Worm (Caenorhabditis elegans) whole organism, young adult: ENCODE results near the gene nac-2.
A peak's percentile ranks its signal among the peaks of the same experiment; 100 is the strongest.
"Not testable (repeated sequence)": the region's sequence is repeated elsewhere in the genome, so short reads cannot be mapped to it uniquely, and the experiment has no call there.

Experiments used
- F10E7.11 ChIP-seq: sonication (generic microtip); optimal IDR thresholded peaks from 2 replicates; lab custom pipeline; 2017; ENCODE audit warnings: mild to moderate bottlenecking, missing genetic modification characterization, moderate library complexity, missing compliant biosample characterization
- F33H1.4 ChIP-seq: fragments of 200-800 bp; sonication (Bioruptor generic); IDR thresholded peaks from 2 replicates; pipeline ENCODE4 v1.3.6; 2022; ENCODE audit warnings: missing genetic modification reagents, missing genetic modification characterization, missing compliant biosample characterization
- F52B5.7 ChIP-seq: sonication (generic microtip); optimal IDR thresholded peaks from 2 replicates; lab custom pipeline; 2016; ENCODE audit warnings: mild to moderate bottlenecking, missing genetic modification characterization, missing compliant biosample characterization
- akir-1 ChIP-seq: fragments of 200-800 bp; sonication (Bioruptor generic); optimal IDR thresholded peaks from 2 replicates; lab custom pipeline; 2018; ENCODE audit warnings: mild to moderate bottlenecking, missing genetic modification characterization, moderate library complexity, missing compliant biosample characterization
- bed-1 ChIP-seq: fragments of 200-800 bp; sonication (Bioruptor generic); IDR thresholded peaks from 2 replicates; pipeline ENCODE4 v1.3.6; 2022; ENCODE audit warnings: missing genetic modification reagents, missing genetic modification characterization, missing compliant biosample characterization
- nhr-90 ChIP-seq: sonication (generic microtip); optimal IDR thresholded peaks from 2 replicates; lab custom pipeline; 2016; ENCODE audit warnings: missing genotype, mild to moderate bottlenecking, missing genetic modification characterization, missing compliant biosample characterization
- pha-4 ChIP-seq: fragments of 150-350 bp; sonication (generic microtip); optimal IDR thresholded peaks from 2 replicates; lab custom pipeline; 2014; ENCODE audit warnings: missing biosample characterization, missing genetic modification reagents, missing genetic modification characterization
- zfh-2 ChIP-seq: fragments of 200-800 bp; sonication (Bioruptor generic); conservative IDR thresholded peaks from 2 replicates; pipeline ENCODE4 v1.3.6; 2022; ENCODE audit warnings: missing genetic modification reagents, missing genetic modification characterization, missing compliant biosample characterization
- ztf-26 ChIP-seq: sonication (generic microtip); optimal IDR thresholded peaks from 2 replicates; lab custom pipeline; 2017; ENCODE audit warnings: missing genetic modification characterization, missing compliant biosample characterization

DNA sequence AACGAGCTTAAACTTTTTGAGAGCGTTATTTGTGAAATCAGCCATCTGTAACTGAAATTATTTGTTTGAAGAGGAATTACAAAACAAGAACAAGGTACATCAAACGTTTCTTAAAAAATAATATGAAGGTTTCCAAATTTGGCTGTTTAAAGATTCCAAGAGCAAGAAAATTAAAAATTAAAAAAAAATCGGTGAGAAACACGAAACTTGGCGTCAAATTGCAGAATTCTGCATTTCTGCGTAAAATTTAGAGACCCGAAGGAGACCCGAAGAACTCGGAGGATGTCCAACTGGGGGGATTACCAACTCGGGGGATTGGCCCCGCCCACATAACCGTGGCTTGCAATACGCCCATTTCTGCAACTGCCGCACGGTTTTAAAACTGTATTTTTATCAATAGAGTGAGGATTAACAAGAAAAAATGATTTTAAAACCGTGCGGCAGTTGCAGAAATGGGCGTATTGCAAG, 37.2 kb downstream of the nac-2 start, which contains the start of gene rab-6.1:
- TF ChIP-seq pha-4; nhr-90 (tag; lab: Kevin White, UChicago); zfh-2 (GFP tag; lab: Robert Waterston, UW); F10E7.11; ztf-26 (tag; lab: Kevin White, UChicago); F52B5.7; akir-1 (GFP tag; lab: Kevin White, UChicago); F33H1.4 (GFP tag; lab: Robert Waterston, UW): not testable (repeated sequence)
- 0 out of 2 replicates have a peak, but pooled peaks have one; percentile 24 for TF ChIP-seq bed-1 (GFP tag; lab: Robert Waterston, UW)
